Worm (Caenorhabditis elegans): ENCODE results near the gene F32D8.8.

The F32D8.8 gene

DNA sequence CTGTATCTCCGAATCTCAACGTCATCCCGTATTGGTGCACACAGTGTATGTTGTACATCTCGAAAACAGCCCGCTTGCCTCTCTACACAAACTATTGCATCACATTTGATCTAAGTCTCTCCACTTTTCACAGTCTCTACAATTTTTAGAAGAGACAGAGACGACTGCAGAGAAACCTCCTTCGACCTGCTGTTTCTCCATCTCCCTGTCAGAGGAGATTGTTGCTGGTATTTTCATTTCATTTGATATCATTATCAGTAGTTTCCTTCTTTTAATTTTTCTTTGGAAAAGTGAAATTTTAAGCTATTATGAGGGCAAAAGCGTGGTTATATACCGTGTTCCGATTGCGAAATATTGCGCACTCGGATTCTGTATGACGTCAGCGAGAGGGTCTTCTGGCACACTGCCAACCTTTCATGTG, 38.0 kb upstream of the F32D8.8 start:
- TF ChIP-seq elt-2 (tag; optimal IDR thresholded peaks at IDR 0.05) = peak; percentile 71
- TF ChIP-seq dve-1 (tag; optimal IDR thresholded peaks at IDR 0.05) = no peak
- TF ChIP-seq unc-55 (GFP tag; optimal IDR thresholded peaks at IDR 0.05) = peak; percentile 29
- no peak for TF ChIP-seq fax-1 (tag; optimal IDR thresholded peaks at IDR 0.05)
- TF ChIP-seq ama-1 (optimal IDR thresholded peaks at IDR 0.05) = no peak
- no peak for TF ChIP-seq K09A11.1 (tag; optimal IDR thresholded peaks at IDR 0.05; ENCODE audit: insufficient read depth)
- TF ChIP-seq ref-2 (tag; optimal IDR thresholded peaks at IDR 0.05) = peak; percentile 37
- peak; percentile 68 for TF ChIP-seq nfya-1 (tag; optimal IDR thresholded peaks at IDR 0.05)
- peak; percentile 24 for TF ChIP-seq unc-42 (tag; optimal IDR thresholded peaks at IDR 0.05)
- no peak for TF ChIP-seq madf-2 (tag; optimal IDR thresholded peaks at IDR 0.05)
- no peak for TF ChIP-seq sdc-2 (tag; optimal IDR thresholded peaks at IDR 0.05)
- TF ChIP-seq ttx-3 (tag; optimal IDR thresholded peaks at IDR 0.05) = no peak
- no peak for TF ChIP-seq ztf-16 (tag; optimal IDR thresholded peaks at IDR 0.05)
- TF ChIP-seq nhr-232 (tag; optimal IDR thresholded peaks at IDR 0.05) = no peak
- TF ChIP-seq pha-2 (tag; optimal IDR thresholded peaks at IDR 0.05) = no peak
- no peak for TF ChIP-seq ceh-18 (tag; optimal IDR thresholded peaks at IDR 0.05)
- no peak for TF ChIP-seq zip-5 (tag; optimal IDR thresholded peaks at IDR 0.05)
- TF ChIP-seq pqm-1 (tag; optimal IDR thresholded peaks at IDR 0.05) = peak; percentile 49
- TF ChIP-seq dmd-4 (tag; optimal IDR thresholded peaks at IDR 0.05; ENCODE audit: borderline replicate concordance) = no peak
- TF ChIP-seq ceh-22 (tag; optimal IDR thresholded peaks at IDR 0.05) = no peak
- TF ChIP-seq ceh-31 (tag; optimal IDR thresholded peaks at IDR 0.05) = no peak

- TF ChIP-seq odd-2 (tag; optimal IDR thresholded peaks at IDR 0.05) (no peak), dmd-4 (tag; optimal IDR thresholded peaks at IDR 0.05; ENCODE audit: borderline replicate concordance) (no peak), ceh-45 (GFP tag; IDR thresholded peaks at IDR 0.05) (no peak), tbx-7 (tag; optimal IDR thresholded peaks at IDR 0.05) (no peak), unc-42 (tag; optimal IDR thresholded peaks at IDR 0.05) (no peak), ref-2 (tag; optimal IDR thresholded peaks at IDR 0.05) (no peak), lin-11 (tag; optimal IDR thresholded peaks at IDR 0.05) (no peak), hlh-13 (GFP tag; optimal IDR thresholded peaks at IDR 0.05) (no peak), K02D7.2 (tag; optimal IDR thresholded peaks at IDR 0.05) (no peak), pros-1 (tag; optimal IDR thresholded peaks at IDR 0.05) (no peak), ama-1 (optimal IDR thresholded peaks at IDR 0.05) (no peak)
These were observed 37.5 kb upstream of the F32D8.8 start for ce11 chrV:10939990-10940570.

DNA sequence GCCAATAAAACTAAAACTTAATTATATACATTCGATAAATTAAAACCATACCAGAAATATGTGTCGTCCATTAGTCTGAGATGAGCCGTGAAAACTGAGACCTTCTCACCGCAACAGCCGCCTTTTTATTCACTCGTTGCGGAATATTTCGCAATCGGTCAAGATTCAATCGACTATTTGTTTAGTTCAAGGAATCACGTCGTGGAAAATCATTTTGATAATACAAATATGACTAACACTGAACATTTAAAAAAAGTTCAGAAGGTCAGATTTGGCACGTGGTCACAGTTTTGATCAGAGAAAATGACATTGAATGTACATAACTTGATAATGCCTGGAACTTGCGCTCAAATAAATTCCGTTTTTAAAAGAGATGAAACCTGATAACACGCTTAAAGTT, 36.2 kb upstream of the F32D8.8 start, which contains the start of gene F17C11.11:
F17C11.11 (minus strand) TSS at position 79 of the 400 bp plus-strand sequence.
- no peak for TF ChIP-seq ama-1 (optimal IDR thresholded peaks at IDR 0.05)
- no peak for TF ChIP-seq ceh-2 (tag; optimal IDR thresholded peaks at IDR 0.05)
- no peak for TF ChIP-seq Y22D7AL.16 (tag; optimal IDR thresholded peaks at IDR 0.05)
- no peak for TF ChIP-seq tbx-7 (tag; optimal IDR thresholded peaks at IDR 0.05)
- no peak for TF ChIP-seq sox-4 (tag; optimal IDR thresholded peaks at IDR 0.05)
- no peak for TF ChIP-seq C08G9.2 (tag; optimal IDR thresholded peaks at IDR 0.05)
- TF ChIP-seq madf-2 (tag; optimal IDR thresholded peaks at IDR 0.05) = no peak
- TF ChIP-seq K09A11.1 (tag; optimal IDR thresholded peaks at IDR 0.05; ENCODE audit: insufficient read depth) = no peak
- TF ChIP-seq npax-4 (tag; optimal IDR thresholded peaks at IDR 0.05) = no peak
- no peak for TF ChIP-seq pat-9 (tag; optimal IDR thresholded peaks at IDR 0.05)
- no peak for TF ChIP-seq gmeb-2 (tag; optimal IDR thresholded peaks at IDR 0.05)
- TF ChIP-seq hlh-8 (tag; optimal IDR thresholded peaks at IDR 0.05) = no peak

ce11 chrV:10937294-10937693, 34.7 kb upstream of the F32D8.8 start:
- no peak for TF ChIP-seq ceh-2 (tag; optimal IDR thresholded peaks at IDR 0.05)
- no peak for TF ChIP-seq ama-1 (optimal IDR thresholded peaks at IDR 0.05)
- no peak for TF ChIP-seq tbx-7 (tag; optimal IDR thresholded peaks at IDR 0.05)
- no peak for TF ChIP-seq rnt-1 (tag; optimal IDR thresholded peaks at IDR 0.05)
- TF ChIP-seq ref-2 (tag; optimal IDR thresholded peaks at IDR 0.05) = no peak
- TF ChIP-seq unc-55 (GFP tag; optimal IDR thresholded peaks at IDR 0.05) = no peak
- no peak for TF ChIP-seq unc-42 (tag; optimal IDR thresholded peaks at IDR 0.05)
- no peak for TF ChIP-seq C08G9.2 (tag; optimal IDR thresholded peaks at IDR 0.05)
- TF ChIP-seq pqm-1 (tag; optimal IDR thresholded peaks at IDR 0.05) = no peak
- TF ChIP-seq pat-9 (tag; optimal IDR thresholded peaks at IDR 0.05) = no peak
- TF ChIP-seq tbx-2 (tag; optimal IDR thresholded peaks at IDR 0.05) = no peak
- no peak for TF ChIP-seq lin-11 (tag; optimal IDR thresholded peaks at IDR 0.05)
- TF ChIP-seq gmeb-2 (tag; optimal IDR thresholded peaks at IDR 0.05) = no peak
- no peak for TF ChIP-seq K02D7.2 (tag; optimal IDR thresholded peaks at IDR 0.05)
- no peak for TF ChIP-seq fkh-6 (tag; optimal IDR thresholded peaks at IDR 0.05)
- TF ChIP-seq ceh-6 (GFP tag; optimal IDR thresholded peaks at IDR 0.05) = no peak
- no peak for TF ChIP-seq lim-6 (tag; optimal IDR thresholded peaks at IDR 0.05)
- no peak for TF ChIP-seq madf-2 (tag; optimal IDR thresholded peaks at IDR 0.05)
